Worm (Caenorhabditis elegans) whole organism, dauer: Measurements from ENCODE around the gene sri-67.

ENCODE experiments used
- unc-62 ChIP-seq: sonication (generic microtip); optimal IDR thresholded peaks from 2 replicates; lab custom pipeline; 2017; ENCODE audit warnings: missing biosample characterization, missing genetic modification reagents, missing genetic modification characterization

The sri-67 gene

DNA sequence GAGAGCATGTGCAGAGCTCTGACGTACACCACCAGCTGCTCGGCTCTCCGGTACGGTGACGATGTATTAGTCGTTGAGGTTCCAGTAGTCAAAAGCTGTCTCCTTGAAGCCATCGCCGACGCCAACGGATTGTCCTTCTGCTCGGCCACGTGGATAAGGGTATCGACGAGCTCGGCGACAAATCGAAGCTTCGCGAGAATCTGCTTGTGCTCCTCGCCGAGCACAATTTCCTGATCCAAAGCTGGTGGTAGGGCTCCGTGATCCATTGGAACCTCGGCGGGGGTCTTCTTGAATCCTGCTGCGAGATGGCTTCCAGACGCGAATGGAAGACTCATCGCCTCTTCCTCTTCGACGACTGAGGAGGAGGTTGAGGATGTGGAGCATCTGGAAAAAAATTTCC lies 9.7 kb downstream of the sri-67 start:
- TF ChIP-seq unc-62 (GFP tag; lab: Kevin White, UChicago), result no peak

DNA sequence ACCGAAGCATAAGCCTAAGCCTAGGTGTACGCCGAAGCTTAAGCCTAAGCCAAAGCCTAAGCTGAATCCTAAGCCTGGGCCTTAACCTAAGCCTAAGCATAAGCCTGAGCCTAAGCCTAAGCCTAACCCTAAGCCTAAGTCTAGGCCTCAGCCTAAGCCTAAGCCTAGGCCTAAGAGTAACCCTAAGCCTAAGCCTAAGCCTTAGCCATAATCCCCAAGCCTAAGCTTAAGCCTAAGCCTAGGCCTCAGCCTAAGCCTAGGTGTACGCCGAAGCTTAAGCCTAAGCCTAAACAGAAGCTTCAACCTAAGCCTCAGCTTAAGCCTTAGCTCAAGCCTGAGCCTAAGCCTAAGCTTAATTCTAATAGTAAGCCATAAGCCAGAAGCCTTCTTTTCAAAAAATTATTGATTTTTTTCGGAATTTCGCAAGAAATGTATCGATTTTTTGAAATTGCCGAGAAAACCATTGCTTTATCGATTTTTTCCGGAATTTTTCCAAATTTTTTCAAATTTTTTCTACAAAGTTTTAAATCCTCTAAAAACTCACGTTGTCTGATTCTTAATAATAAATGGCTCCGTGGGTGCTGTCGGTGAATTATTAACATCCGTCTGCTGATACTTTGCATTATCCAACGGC lies 10.5 kb downstream of the sri-67 start:
- no peak for TF ChIP-seq unc-62 (GFP tag; lab: Kevin White, UChicago)

DNA sequence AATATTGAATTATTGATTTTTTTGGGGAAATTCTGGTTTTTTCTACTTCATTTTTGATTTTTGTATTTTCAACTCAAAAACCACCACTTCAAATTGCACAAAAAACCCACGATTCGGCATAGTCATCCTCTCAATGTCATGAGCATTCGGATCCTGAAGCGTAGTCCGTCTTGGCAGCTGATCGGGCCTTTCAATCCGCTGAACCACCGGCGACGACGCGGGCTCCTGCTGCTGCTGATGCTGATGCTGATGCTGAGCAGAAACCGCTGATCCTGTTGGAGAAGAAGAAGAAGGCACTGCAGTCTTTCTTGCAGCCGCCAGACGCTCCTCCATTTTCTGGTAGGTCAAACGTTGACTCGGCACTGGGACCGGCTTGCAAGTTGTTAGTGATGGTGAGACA lies 11.3 kb downstream of the sri-67 start:
- TF ChIP-seq unc-62 (GFP tag; lab: Kevin White, UChicago), result no peak

DNA sequence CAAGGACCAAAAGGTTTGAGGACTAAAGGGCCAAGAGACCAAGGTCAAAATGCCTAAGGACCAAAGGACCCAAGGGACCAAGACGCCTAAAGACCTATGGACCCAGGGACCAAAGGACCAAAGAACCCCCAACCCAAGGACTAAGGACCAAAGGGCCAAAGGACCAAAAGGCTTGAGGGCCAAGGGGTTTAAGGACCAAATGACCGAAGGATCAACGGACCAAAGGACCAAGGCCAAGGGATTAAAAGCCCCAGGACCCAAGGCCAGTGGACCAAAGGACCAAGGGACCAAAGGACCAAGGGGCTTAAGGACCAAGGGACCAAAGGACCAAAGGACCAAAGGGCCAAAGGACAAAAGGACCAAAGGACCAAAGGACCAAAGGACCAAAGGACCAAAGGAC lies 12.0 kb downstream of the sri-67 start:
- no peak for TF ChIP-seq unc-62 (GFP tag; lab: Kevin White, UChicago)

DNA sequence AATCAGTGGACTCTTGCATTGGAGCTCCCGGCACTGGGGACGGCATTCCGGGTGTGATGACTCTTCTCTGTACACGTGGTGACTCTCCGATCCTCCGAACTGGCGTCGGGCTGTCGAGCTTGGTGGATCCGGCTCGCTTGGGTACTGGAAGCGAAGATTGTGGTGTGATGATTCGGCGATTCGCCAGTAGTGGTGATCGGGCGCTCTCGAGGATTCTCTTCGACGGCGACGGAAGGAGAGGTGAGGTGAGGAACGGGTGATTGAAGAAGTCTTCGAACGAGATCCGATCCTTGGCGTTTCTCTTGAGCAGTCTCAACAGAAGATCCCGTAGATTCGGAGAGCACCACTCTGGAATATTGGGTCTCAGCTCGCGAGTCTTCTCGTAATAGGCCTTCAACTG lies 12.9 kb downstream of the sri-67 start:
- no peak for TF ChIP-seq unc-62 (GFP tag; lab: Kevin White, UChicago)

DNA sequence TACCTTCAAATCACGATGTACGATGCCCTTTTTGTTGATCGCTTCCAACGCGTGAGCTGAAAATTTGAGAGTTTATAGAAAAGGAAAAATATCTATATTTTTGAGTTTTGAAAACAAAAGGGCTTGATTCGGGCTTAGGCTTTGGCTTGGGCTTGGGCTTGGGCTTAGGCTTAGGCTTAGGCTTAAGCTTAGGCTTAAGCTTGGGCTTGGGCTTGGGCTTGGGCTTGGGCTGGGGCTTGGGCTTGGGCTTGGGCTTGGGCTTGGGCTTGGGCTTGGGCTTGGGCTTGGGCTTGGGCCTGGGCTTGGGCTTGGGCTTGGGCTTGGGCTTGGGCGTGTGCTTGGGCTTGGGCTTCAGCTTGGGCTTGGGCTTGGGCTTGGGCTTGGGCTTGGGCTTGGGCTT lies 14.4 kb downstream of the sri-67 start:
- no peak for TF ChIP-seq unc-62 (GFP tag; lab: Kevin White, UChicago)

DNA sequence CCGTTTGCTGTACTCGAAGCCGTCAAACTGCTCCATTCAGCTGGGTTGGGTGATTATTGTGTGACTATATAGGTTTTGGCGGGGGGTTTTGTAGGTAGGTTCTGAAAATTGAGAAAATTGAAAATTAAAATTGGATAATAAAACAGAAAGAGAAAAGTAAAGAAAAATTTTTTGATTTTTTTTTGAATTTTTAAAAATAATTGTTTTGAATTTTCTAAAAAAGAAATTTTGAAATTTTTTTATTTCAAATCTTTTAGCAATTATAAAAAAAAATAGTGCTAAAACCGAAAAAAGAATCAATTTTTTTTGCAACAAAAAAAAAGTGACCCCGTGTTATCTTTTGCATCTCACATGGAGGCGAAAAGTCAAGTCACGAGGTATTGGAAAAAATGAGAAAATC lies 16.6 kb downstream of the sri-67 start, which contains the start of gene unc-51:
TSS of gene unc-51 (minus strand) at position 101 of the 400 bp plus-strand sequence.
- no peak for TF ChIP-seq unc-62 (GFP tag; lab: Kevin White, UChicago)

DNA sequence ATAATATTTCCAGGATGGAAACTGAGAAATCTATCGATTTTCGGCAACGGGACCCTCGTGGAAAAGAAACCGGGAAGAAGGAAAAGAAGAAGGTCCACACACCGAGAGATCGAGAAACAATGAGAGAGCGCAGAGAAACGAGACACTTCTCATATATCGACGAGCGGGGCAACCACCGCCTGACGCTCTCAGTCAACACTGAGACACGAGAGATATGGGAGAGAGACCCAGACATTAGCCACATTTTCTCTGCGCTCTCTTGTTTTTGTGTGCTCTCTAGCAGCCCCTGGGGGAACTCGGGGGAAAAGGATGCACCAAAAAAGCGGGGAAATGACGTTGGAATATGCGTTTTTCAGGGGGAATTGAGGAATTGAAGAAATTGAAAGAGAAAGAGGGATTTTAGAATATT lies 17.9 kb downstream of the sri-67 start:
- TF ChIP-seq unc-62 (GFP tag; lab: Kevin White, UChicago), result no peak

DNA sequence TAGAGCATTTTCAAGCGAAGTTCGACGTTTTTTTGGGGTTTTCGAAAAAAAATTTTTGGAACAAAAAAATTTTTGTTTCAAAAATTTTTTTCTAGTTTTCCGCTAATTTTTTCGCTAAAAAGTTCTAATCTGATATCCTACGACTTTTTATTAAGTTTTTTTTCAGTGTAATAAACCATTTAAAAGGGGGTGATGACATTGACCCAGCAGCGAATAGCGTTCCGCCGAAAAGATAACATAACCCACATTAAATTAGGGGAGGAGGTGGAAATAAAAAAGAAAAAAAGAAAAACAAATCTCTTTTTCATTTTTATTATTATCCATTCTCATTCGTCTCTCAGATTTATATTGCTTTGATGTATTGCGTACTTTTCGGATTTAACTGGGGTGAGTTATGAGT lies 19.7 kb downstream of the sri-67 start, which contains the start of gene Y60A3A.23:
TSS of gene Y60A3A.23 (plus strand) at position 301 of the 400 bp plus-strand sequence.
- TF ChIP-seq unc-62 (GFP tag; lab: Kevin White, UChicago), result no peak

DNA sequence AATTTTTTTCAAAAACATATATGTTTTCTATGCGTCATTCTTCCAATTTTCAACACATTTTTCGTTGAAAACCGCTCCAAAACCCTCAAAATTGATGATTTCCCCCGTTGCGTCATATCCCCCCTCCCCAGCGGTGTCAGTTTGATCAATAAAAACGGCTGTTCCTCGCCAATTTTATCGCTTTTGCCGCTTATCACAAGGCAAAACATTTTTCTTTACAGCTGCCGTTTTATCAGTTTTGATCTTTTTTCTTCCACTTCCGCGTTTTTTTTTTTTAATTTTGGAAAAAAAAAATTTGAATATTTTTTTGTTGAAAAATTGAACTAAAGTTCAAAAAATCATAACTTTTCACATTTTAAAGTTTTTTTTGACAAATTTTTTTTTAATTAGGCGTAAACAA lies 23.4 kb downstream of the sri-67 start:
- no peak for TF ChIP-seq unc-62 (GFP tag; lab: Kevin White, UChicago)

DNA sequence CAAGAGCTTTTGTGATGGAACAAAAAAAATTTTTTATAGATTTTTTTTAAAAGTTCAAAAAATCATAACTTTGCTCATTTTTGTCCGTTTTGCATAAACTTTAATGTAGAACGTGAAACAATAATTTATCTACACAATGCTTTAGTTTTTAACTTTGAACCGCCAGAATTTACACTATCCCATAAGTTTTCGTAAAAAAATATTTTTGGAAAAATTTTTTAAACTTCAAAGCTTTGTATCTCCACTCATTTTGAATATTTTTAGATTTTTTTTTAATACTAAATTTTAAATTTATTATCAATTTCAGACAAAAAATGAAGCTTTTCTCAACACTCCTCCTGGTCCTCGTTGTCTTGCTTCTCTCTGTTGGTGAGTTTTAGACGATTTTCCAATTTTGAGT lies 23.9 kb downstream of the sri-67 start, which contains the start of gene Y60A3A.21:
TSS of gene Y60A3A.21 (plus strand) at position 301 of the 400 bp plus-strand sequence.
- no peak for TF ChIP-seq unc-62 (GFP tag; lab: Kevin White, UChicago)

DNA sequence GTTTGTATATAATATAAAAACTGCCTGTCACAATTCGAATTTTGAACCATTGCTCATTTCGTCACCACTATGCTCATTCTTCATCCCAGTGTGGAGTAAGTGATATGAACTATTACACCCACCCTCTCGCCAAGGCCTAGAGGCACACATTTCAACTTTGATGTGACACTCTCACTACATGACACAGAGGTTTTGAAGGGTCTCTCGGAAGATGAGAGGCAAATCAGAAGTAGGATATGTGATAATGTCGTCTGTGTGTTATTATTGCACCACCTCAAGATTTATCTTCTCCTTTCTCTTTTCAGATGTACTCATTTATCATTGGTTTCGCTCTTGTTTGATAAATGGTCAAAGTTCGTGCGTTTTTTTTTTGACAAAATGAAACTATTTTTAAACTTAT lies 33.6 kb downstream of the sri-67 start:
- TF ChIP-seq unc-62 (GFP tag; lab: Kevin White, UChicago), result no peak

DNA sequence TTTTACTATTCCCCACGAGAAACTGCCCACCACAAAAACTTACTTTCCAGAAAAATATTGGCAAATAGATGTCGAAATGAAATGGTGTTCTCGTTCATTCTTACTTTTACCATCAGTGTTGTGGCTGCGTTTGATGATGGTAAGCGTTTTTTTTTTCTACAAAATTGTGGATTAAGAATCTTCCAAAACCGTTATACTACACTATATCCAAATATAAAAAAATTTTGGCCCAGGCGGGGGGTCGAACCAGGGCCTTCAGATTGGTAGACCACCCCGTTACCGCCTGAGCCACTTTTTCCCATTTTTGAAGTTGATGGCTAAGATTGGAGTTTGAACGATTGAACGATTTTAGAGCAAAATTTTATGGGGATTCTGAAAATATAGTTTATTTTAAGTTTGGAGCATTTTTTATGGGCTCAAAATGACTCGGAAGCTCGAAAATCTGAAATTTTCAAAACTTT lies 35.2 kb downstream of the sri-67 start, which contains the start of gene lgc-55:
TSS of gene lgc-55 (plus strand) at position 51 of the 461 bp plus-strand sequence.
- no peak for TF ChIP-seq unc-62 (GFP tag; lab: Kevin White, UChicago)

DNA sequence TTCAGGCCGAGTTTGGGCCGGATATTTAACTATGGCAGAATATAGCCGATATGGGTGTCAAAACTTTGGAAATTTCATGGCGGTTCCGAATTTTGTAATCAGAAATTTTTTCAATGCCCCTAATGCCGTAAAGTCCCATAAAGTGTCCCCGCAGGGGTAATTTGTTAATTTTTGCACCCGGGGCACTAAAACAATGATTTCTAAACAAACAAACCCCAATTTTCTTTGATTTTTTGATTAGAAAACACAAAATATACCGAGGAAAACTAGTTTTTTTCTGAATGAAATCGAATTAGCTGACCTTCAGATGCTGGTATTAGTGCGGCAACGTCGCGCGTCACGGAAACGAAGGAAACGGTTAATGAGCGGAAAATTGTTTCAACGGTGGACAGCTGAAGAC lies 47.1 kb downstream of the sri-67 start:
- no peak for TF ChIP-seq unc-62 (GFP tag; lab: Kevin White, UChicago)

DNA sequence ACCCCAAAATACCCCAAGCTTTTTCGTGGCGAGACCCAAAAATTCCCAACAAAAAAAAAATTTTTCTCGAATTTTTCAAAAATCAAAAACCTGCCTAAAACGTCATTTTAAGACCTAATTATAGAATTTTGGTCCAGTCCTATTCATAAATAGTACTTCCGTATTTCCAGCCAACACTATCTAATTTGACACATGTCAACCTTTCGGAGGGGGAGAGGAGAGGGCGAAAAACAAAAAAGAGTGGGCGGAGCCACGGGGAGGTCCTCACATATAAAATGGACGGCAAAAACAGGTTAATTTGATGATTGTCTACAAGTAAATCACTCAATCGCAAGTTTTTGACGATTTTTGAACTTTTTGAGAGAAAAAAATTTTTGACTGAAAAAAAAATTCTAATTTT lies 49.5 kb downstream of the sri-67 start, which contains the start of gene Y113G7A.16:
TSS of gene Y113G7A.16 (plus strand) at position 301 of the 400 bp plus-strand sequence.
- TF ChIP-seq unc-62 (GFP tag; lab: Kevin White, UChicago), result no peak
